Fruit fly (Drosophila melanogaster) whole organism, embryonic: ENCODE results near the gene zetaCOP.

Experiments
- Blimp-1 ChIP-seq: fragments of 200-800 bp; sonication (Bioruptor generic); optimal IDR thresholded peaks from 3 replicates; lab custom pipeline; 2018; ENCODE audit warnings: missing biosample characterization, missing genetic modification characterization, mild to moderate bottlenecking, moderate library complexity, missing genetic modification reagents
- CG11504 ChIP-seq: fragments of 200-800 bp; sonication (Bioruptor generic); optimal IDR thresholded peaks from 3 replicates; lab custom pipeline; 2019; ENCODE audit warnings: missing biosample characterization, mild to moderate bottlenecking, missing genetic modification characterization, moderate library complexity
- CG13296 ChIP-seq: fragments of 200-800 bp; sonication (Bioruptor generic); optimal IDR thresholded peaks from 3 replicates; lab custom pipeline; 2018; ENCODE audit warnings: missing biosample characterization, mild to moderate bottlenecking, missing genetic modification characterization
- CG1529 ChIP-seq: fragments of 200-800 bp; sonication (Bioruptor generic); optimal IDR thresholded peaks from 3 replicates; lab custom pipeline; 2018; ENCODE audit warnings: missing biosample characterization, missing genetic modification characterization
- CG16813 ChIP-seq: fragments of 200-800 bp; sonication (Bioruptor generic); IDR thresholded peaks from 3 replicates; pipeline ENCODE4 v1.3.6; 2022; ENCODE audit warnings: missing biosample characterization, missing genetic modification characterization; ENCODE audit not compliant: partially characterized antibody
- CG18262 ChIP-seq: fragments of 200-800 bp; optimal IDR thresholded peaks from 3 replicates; lab custom pipeline; 2019; ENCODE audit warnings: missing biosample characterization, mild to moderate bottlenecking, missing genetic modification characterization, moderate library complexity
- CG2129 ChIP-seq: fragments of 200-800 bp; sonication (Bioruptor generic); IDR thresholded peaks from 2 replicates; pipeline ENCODE4 v1.3.6; 2022; ENCODE audit warnings: missing biosample characterization, missing genetic modification characterization; ENCODE audit not compliant: partially characterized antibody
- CG32767 ChIP-seq: fragments of 200-800 bp; sonication (Bioruptor generic); IDR thresholded peaks from 2 replicates; pipeline ENCODE4 v1.3.6; 2022; ENCODE audit warnings: missing biosample characterization, missing genetic modification characterization
- CG33213 ChIP-seq: fragments of 200-800 bp; sonication (Bioruptor generic); optimal IDR thresholded peaks from 3 replicates; lab custom pipeline; 2016; ENCODE audit warnings: missing biosample characterization, missing genetic modification characterization
- CG33557 ChIP-seq: fragments of 200-800 bp; sonication (Bioruptor generic); optimal IDR thresholded peaks from 2 replicates; lab custom pipeline; 2019; ENCODE audit warnings: missing biosample characterization, mild to moderate bottlenecking, missing genetic modification characterization, moderate library complexity
- CG3847 ChIP-seq: fragments of 200-800 bp; sonication (Bioruptor generic); IDR thresholded peaks from 2 replicates; pipeline ENCODE4 v1.3.6; 2022; ENCODE audit warnings: missing biosample characterization, missing genetic modification characterization
- CG4820 ChIP-seq: fragments of 200-800 bp; sonication (Bioruptor generic); optimal IDR thresholded peaks from 3 replicates; lab custom pipeline; 2016; ENCODE audit warnings: missing biosample characterization, missing genetic modification characterization
- CG8089 ChIP-seq: fragments of 200-800 bp; sonication (Bioruptor generic); optimal IDR thresholded peaks from 3 replicates; lab custom pipeline; 2016; ENCODE audit warnings: missing biosample characterization, missing genetic modification characterization
- CTCF ChIP-seq: fragments of 200-800 bp; sonication (Bioruptor generic); optimal IDR thresholded peaks from 2 replicates; lab custom pipeline; 2017; ENCODE audit warnings: missing biosample characterization, mild to moderate bottlenecking, missing genetic modification characterization, moderate library complexity
- Dip2 ChIP-seq: fragments of 200-800 bp; sonication (Bioruptor generic); IDR thresholded peaks from 2 replicates; pipeline ENCODE4 v1.3.6; 2022; ENCODE audit warnings: missing biosample characterization, missing genetic modification characterization
- Fer1 ChIP-seq: fragments of 200-800 bp; sonication (Bioruptor generic); optimal IDR thresholded peaks from 2 replicates; lab custom pipeline; 2017; ENCODE audit warnings: missing biosample characterization, mild to moderate bottlenecking, missing genetic modification characterization
- H15 ChIP-seq: fragments of 200-800 bp; sonication (Bioruptor generic); IDR thresholded peaks from 3 replicates; pipeline ENCODE4 v1.3.6; 2022; ENCODE audit warnings: missing biosample characterization, missing genetic modification characterization
- HmgD ChIP-seq: fragments of 200-800 bp; sonication (Bioruptor generic); optimal IDR thresholded peaks from 3 replicates; lab custom pipeline; 2016; ENCODE audit warnings: missing biosample characterization, missing genetic modification characterization
- HmgZ ChIP-seq: fragments of 200-800 bp; sonication (Bioruptor generic); optimal IDR thresholded peaks from 2 replicates; lab custom pipeline; 2018; ENCODE audit warnings: missing biosample characterization, mild to moderate bottlenecking, missing genetic modification characterization
- MTF-1 ChIP-seq: fragments of 200-800 bp; sonication (Bioruptor generic); optimal IDR thresholded peaks from 2 replicates; lab custom pipeline; 2018; ENCODE audit warnings: missing biosample characterization, mild to moderate bottlenecking, missing genetic modification characterization, borderline replicate concordance
- Poxn ChIP-seq: fragments of 200-800 bp; sonication (Bioruptor generic); IDR thresholded peaks from 2 replicates; pipeline ENCODE4 v1.3.6; 2022; ENCODE audit warnings: missing biosample characterization, missing genetic modification characterization
- Sox102F ChIP-seq: fragments of 200-800 bp; sonication (Bioruptor generic); optimal IDR thresholded peaks from 2 replicates; lab custom pipeline; 2018; ENCODE audit warnings: missing biosample characterization, mild to moderate bottlenecking, missing genetic modification characterization, moderate library complexity
- abd-A ChIP-seq: fragments of 200-800 bp; sonication (Bioruptor generic); optimal IDR thresholded peaks from 3 replicates; lab custom pipeline; 2019; ENCODE audit warnings: missing biosample characterization, mild to moderate bottlenecking, missing genetic modification characterization, moderate library complexity
- crol ChIP-seq: fragments of 200-800 bp; sonication (Bioruptor generic); IDR thresholded peaks from 2 replicates; pipeline ENCODE4 v1.3.6; 2022; ENCODE audit warnings: missing biosample characterization, missing genetic modification characterization
- dati ChIP-seq: fragments of 200-800 bp; sonication (Bioruptor generic); IDR thresholded peaks from 2 replicates; pipeline ENCODE4 v1.3.6; 2022; ENCODE audit warnings: missing biosample characterization, missing genetic modification characterization
- eve ChIP-seq, 2 experiments: fragments of >200 bp; optimal IDR thresholded peaks; 2 replicates each; lab custom pipeline; 2017; ENCODE audit warnings: missing biosample characterization in 2 of 2, missing genetic modification characterization in 2 of 2
- gsb-n ChIP-seq: fragments of 200-800 bp; sonication (Bioruptor generic); optimal IDR thresholded peaks from 3 replicates; lab custom pipeline; 2018; ENCODE audit warnings: missing biosample characterization, mild to moderate bottlenecking, missing genetic modification characterization
- ind ChIP-seq: fragments of 200-800 bp; sonication (Bioruptor generic); optimal IDR thresholded peaks from 3 replicates; lab custom pipeline; 2016; ENCODE audit warnings: missing biosample characterization, missing genetic modification characterization
- kni ChIP-seq: fragments of 200-800 bp; sonication (Bioruptor generic); optimal IDR thresholded peaks from 3 replicates; lab custom pipeline; 2017; ENCODE audit warnings: mild to moderate bottlenecking, missing biosample characterization, missing genetic modification reagents, missing genetic modification characterization
- oc ChIP-seq: fragments of 200-800 bp; sonication (Bioruptor generic); optimal IDR thresholded peaks from 2 replicates; lab custom pipeline; 2018; ENCODE audit warnings: missing biosample characterization, mild to moderate bottlenecking, missing genetic modification characterization, moderate library complexity
- onecut ChIP-seq: fragments of 200-800 bp; sonication (Bioruptor generic); IDR thresholded peaks from 2 replicates; pipeline ENCODE4 v1.3.6; 2022; ENCODE audit warnings: missing biosample characterization, missing genetic modification characterization
- prd ChIP-seq, 3 experiments: fragments of >200 bp in 2 of 3; fragments of 200-800 bp in 1 of 3; sonication (Bioruptor generic) in 1 of 3; optimal IDR thresholded peaks in 2 of 3; IDR thresholded peaks in 1 of 3; 2 replicates in 2 of 3; 3 replicates in 1 of 3; pipeline versions ENCODE4 v1.3.6 to Lab custom; 2017 to 2022; ENCODE audit warnings: missing biosample characterization in 1 of 3, missing genetic modification characterization in 1 of 3
- pros ChIP-seq: fragments of 200-800 bp; sonication (Bioruptor generic); optimal IDR thresholded peaks from 3 replicates; lab custom pipeline; 2019; ENCODE audit warnings: missing biosample characterization, mild to moderate bottlenecking, missing genetic modification characterization, moderate library complexity
- pzg ChIP-seq: fragments of 200-800 bp; sonication (Bioruptor generic); optimal IDR thresholded peaks from 3 replicates; lab custom pipeline; 2018; ENCODE audit warnings: missing biosample characterization, mild to moderate bottlenecking, missing genetic modification characterization, moderate library complexity
- ro ChIP-seq: fragments of 200-800 bp; sonication (Bioruptor generic); IDR thresholded peaks from 2 replicates; pipeline ENCODE4 v1.3.6; 2022; ENCODE audit warnings: missing biosample characterization, missing genetic modification characterization
- scrt ChIP-seq: fragments of 200-800 bp; sonication (Bioruptor generic); optimal IDR thresholded peaks from 2 replicates; lab custom pipeline; 2018; ENCODE audit warnings: missing biosample characterization, mild to moderate bottlenecking, missing genetic modification characterization, moderate library complexity
- sd ChIP-seq: fragments of 200-800 bp; sonication (Bioruptor generic); optimal IDR thresholded peaks from 3 replicates; lab custom pipeline; 2018; ENCODE audit warnings: missing biosample characterization, mild to moderate bottlenecking, missing genetic modification characterization, moderate library complexity
- sens ChIP-seq: fragments of 200-800 bp; sonication (Bioruptor generic); peaks from one replicate; lab custom pipeline; 2016; ENCODE audit warnings: missing biosample characterization, missing genetic modification characterization
- tgo ChIP-seq: fragments of 200-800 bp; sonication (Bioruptor generic); IDR thresholded peaks from 3 replicates; pipeline ENCODE4 v1.3.6; 2022; ENCODE audit warnings: missing biosample characterization, missing genetic modification characterization
- vvl ChIP-seq: fragments of 200-800 bp; sonication (Bioruptor generic); IDR thresholded peaks from 2 replicates; pipeline ENCODE4 v1.3.6; 2022; ENCODE audit warnings: missing biosample characterization, missing genetic modification characterization
- yki ChIP-seq: fragments of >200 bp; optimal IDR thresholded peaks from 3 replicates; lab custom pipeline; 2018
- z ChIP-seq: fragments of 200-800 bp; sonication (Bioruptor generic); IDR thresholded peaks from 3 replicates; pipeline ENCODE4 v1.3.6; 2022; ENCODE audit warnings: missing biosample characterization, missing genetic modification characterization

The zetaCOP gene

DNA sequence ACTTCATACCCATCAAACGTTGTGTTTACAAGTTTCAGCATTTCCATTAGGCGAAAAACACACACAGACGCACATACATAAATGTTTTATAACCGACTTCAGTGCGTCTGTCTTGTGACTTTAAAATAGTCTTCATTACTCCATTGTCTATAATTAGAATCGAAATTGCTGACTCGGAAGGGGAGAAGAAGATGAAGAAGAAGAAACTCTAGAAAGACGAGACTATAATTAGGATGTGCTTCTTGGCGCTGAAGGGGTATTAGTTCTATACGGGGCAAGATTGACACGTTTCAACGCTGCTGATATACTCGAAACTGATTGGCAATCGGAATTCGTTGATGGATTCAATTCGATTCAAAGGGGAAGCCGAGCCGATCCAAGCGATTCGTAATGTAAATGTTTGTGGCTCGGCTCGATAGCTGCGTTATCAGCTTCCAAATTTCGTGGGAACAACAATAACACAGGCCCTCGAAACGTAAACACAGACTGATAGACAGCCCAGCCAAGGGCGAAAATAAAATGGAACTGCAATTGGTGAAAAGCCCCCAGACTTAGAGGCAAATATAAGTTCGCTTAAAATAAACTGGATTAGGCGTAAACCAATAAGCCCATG lies 35.5 kb upstream of the zetaCOP start (continued):
- TF ChIP-seq tgo (GFP tag; lab: Robert Waterston, UW) = no peak
- no peak for TF ChIP-seq scrt (GFP tag; lab: Kevin White, UChicago)
- TF ChIP-seq dati (GFP tag; lab: Robert Waterston, UW) = no peak
- TF ChIP-seq CG33213 (GFP tag; lab: Kevin White, UChicago) = peak; percentile 11
- TF ChIP-seq CG8089 (GFP tag; lab: Kevin White, UChicago) = no peak
- no peak for TF ChIP-seq CG33557 (GFP tag; lab: Kevin White, UChicago)
- peak; percentile 82 for TF ChIP-seq pros (GFP tag; lab: Kevin White, UChicago)
- TF ChIP-seq MTF-1 = no peak
- no peak for TF ChIP-seq CG1529 (GFP tag; lab: Kevin White, UChicago)
- TF ChIP-seq HmgZ (tag; lab: Kevin White, UChicago) = peak; percentile 22
- no peak for TF ChIP-seq prd (optimal IDR thresholded peaks at IDR 0.05; lab: Kevin White, UChicago)
- TF ChIP-seq prd (GFP tag; IDR thresholded peaks at IDR 0.05; lab: Robert Waterston, UW) = no peak
- TF ChIP-seq Fer1 (GFP tag; lab: Kevin White, UChicago) = peak; percentile 1
- no peak for TF ChIP-seq CG2129
- no peak for TF ChIP-seq ind (GFP tag; lab: Kevin White, UChicago)
- no peak for TF ChIP-seq HmgD
- no peak for TF ChIP-seq CG16813
- no peak for TF ChIP-seq CG13296
- no peak for TF ChIP-seq Poxn
- no peak for TF ChIP-seq H15 (GFP tag; lab: Robert Waterston, UW)
- TF ChIP-seq onecut (GFP tag; lab: Robert Waterston, UW) = no peak
- no peak for TF ChIP-seq gsb-n (tag; lab: Kevin White, UChicago)
- no peak for TF ChIP-seq pzg (GFP tag; lab: Kevin White, UChicago)
- no peak for TF ChIP-seq CG11504 (tag; lab: Kevin White, UChicago)

- peak; percentile 84 for TF ChIP-seq CTCF (GFP tag; lab: Kevin White, UChicago)
- TF ChIP-seq ro (GFP tag; lab: Robert Waterston, UW) = no peak
- TF ChIP-seq yki (lab: Kevin White, UChicago) = no peak
- TF ChIP-seq CG32767 (GFP tag; lab: Robert Waterston, UW) = no peak
- TF ChIP-seq CG3847 = no peak
- TF ChIP-seq sd (tag; lab: Kevin White, UChicago) = no peak
These were observed 32.3 kb upstream of the zetaCOP start for dm6 chr3L:16705630-16706029.

DNA sequence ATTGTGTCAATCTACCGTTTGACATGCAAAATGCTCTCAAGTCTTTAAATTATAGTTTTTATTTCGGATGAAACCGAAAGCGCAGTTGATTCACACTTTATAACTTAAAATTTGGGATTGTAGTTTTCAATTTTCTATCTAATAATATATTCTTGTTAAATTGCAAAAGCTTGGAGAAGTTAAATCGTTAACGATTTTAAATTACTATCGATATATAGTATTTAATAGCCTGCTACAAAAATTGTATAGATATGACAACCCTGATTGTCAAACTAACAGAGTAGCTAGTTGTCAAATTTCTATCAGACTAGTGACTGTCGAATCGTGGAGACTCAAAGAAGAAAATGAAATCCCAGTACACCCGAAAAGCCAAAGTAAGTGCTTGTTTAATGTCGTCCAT lies 31.3 kb upstream of the zetaCOP start, which contains the start of gene CG9692:
CG9692 (plus strand) TSS at position 301 of the 400 bp plus-strand sequence.
- peak; percentile 11 for TF ChIP-seq sens (GFP tag; lab: Kevin White, UChicago)
- peak; percentile 7 for TF ChIP-seq CG18262
- peak; percentile 24 for TF ChIP-seq Sox102F (GFP tag; lab: Kevin White, UChicago)
- TF ChIP-seq CG11504 (tag; lab: Kevin White, UChicago) = no peak

dm6 chr3L:16704251-16704650 lies 30.9 kb upstream of the zetaCOP start:
- TF ChIP-seq abd-A (tag; lab: Kevin White, UChicago) (peak; percentile 55), vvl (GFP tag; lab: Robert Waterston, UW) (peak; percentile 70; the same call in 1 of the 2 replicates), CG4820 (no peak), pros (GFP tag; lab: Kevin White, UChicago) (peak; percentile 17), oc (tag; lab: Kevin White, UChicago) (peak; percentile 9), kni (GFP tag; lab: Kevin White, UChicago) (peak; percentile 51), Blimp-1 (GFP tag; lab: Kevin White, UChicago) (peak; percentile 99), Dip2 (GFP tag; lab: Robert Waterston, UW) (no peak), crol (GFP tag; lab: Robert Waterston, UW) (peak; percentile 89), eve (GFP tag; optimal IDR thresholded peaks at IDR 0.05; lab: Kevin White, UChicago) (peak in 1 of 2 experiments; percentile 21), z (peak; percentile 92)
